Fruit fly (Drosophila melanogaster): ENCODE results near the gene nom.

The nom gene

DNA sequence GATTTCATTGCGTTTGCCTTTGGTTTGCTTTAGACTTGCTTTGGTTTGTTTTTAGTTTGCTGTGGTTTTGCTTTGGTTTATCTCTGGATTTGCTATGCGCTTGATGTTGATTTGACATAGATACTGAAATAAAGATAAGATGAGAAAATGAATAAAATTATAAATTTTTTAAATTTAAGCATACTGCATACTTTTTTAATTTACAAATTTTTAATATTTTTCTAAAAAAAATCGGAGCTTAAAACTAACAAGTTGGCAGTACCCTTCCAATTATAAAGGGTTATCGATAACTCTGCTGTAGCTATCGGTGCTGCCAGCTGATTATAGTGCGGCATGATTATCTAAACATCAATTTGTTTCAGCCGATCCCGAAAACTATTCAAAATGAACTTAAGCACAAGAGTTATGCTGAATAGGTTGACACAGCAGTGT lies 49.2 kb upstream of the nom start, which contains the start of gene mRpL19 (continued):
- TF ChIP-seq CG11093 (GFP tag; IDR thresholded peaks at IDR 0.05) (no peak), fd64A (GFP tag; optimal IDR thresholded peaks at IDR 0.05) (no peak), grn (GFP tag; optimal IDR thresholded peaks at IDR 0.05) (peak; percentile 91), ro (GFP tag; IDR thresholded peaks at IDR 0.05) (no peak), unpg (GFP tag; optimal IDR thresholded peaks at IDR 0.05) (peak; percentile 63), CG10274 (GFP tag; optimal IDR thresholded peaks at IDR 0.05) (no peak), lov (optimal IDR thresholded peaks at IDR 0.05) (no peak), lov (GFP tag; IDR thresholded peaks at IDR 0.05) (no peak), yki (optimal IDR thresholded peaks at IDR 0.05) (no peak), Pdp1 (GFP tag; optimal IDR thresholded peaks at IDR 0.05) (peak in 1 of 2 experiments; percentile 90), CG15011 (GFP tag; optimal IDR thresholded peaks at IDR 0.05) (no peak), eyg (GFP tag; optimal IDR thresholded peaks at IDR 0.05) (no peak), Kr (GFP tag; optimal IDR thresholded peaks at IDR 0.05) (peak; percentile 45), CG18476 (GFP tag; optimal IDR thresholded peaks at IDR 0.05) (peak; percentile 17), CG4820 (GFP tag; optimal IDR thresholded peaks at IDR 0.05) (no peak), slp2 (GFP tag; optimal IDR thresholded peaks at IDR 0.05) (no peak), ci (GFP tag; IDR thresholded peaks at IDR 0.05) (no peak), zen (tag; optimal IDR thresholded peaks at IDR 0.05) (peak; percentile 38), HmgZ (tag; optimal IDR thresholded peaks at IDR 0.05) (peak; percentile 17), CG10431 (GFP tag; optimal IDR thresholded peaks at IDR 0.05) (peak; percentile 31), CG30403 (GFP tag; optimal IDR thresholded peaks at IDR 0.05) (peak; percentile 46), pb (GFP tag; optimal IDR thresholded peaks at IDR 0.05) (no peak), klu (GFP tag; IDR thresholded peaks at IDR 0.05) (no peak), HLH54F (GFP tag; optimal IDR thresholded peaks at IDR 0.05) (no peak), CG7786 (GFP tag; optimal IDR thresholded peaks at IDR 0.05) (no peak), CG16779 (GFP tag; IDR thresholded peaks at IDR 0.05) (no peak), fd3F (GFP tag; optimal IDR thresholded peaks at IDR 0.05) (no peak), Dad (GFP tag; optimal IDR thresholded peaks at IDR 0.05) (no peak), wek (GFP tag; optimal IDR thresholded peaks at IDR 0.05) (no peak), CG17829 (tag; optimal IDR thresholded peaks at IDR 0.05) (peak; percentile 69), ham (GFP tag; IDR thresholded peaks at IDR 0.05) (no peak), CG15514 (GFP tag; optimal IDR thresholded peaks at IDR 0.05) (peak; percentile 53), CG2116 (GFP tag; optimal IDR thresholded peaks at IDR 0.05) (peak; percentile 62), H15 (GFP tag; IDR thresholded peaks at IDR 0.05) (no peak), abd-A (tag; optimal IDR thresholded peaks at IDR 0.05) (no peak), CG9609 (GFP tag; optimal IDR thresholded peaks at IDR 0.05) (no peak), lab (GFP tag; optimal IDR thresholded peaks at IDR 0.05) (no peak), CG7839 (tag; optimal IDR thresholded peaks at IDR 0.05) (peak; percentile 42), CG12659 (GFP tag; optimal IDR thresholded peaks at IDR 0.05) (peak; percentile 62), Hand (GFP tag; optimal IDR thresholded peaks at IDR 0.05) (peak; percentile 32), CG13287 (GFP tag; IDR thresholded peaks at IDR 0.05; ENCODE audit: partially characterized antibody) (peak; percentile 80), CG30431 (GFP tag; optimal IDR thresholded peaks at IDR 0.05) (no peak), CG11398 (GFP tag; optimal IDR thresholded peaks at IDR 0.05) (no peak), CG12155 (GFP tag; optimal IDR thresholded peaks at IDR 0.05) (peak; percentile 28), chif (GFP tag; optimal IDR thresholded peaks at IDR 0.05) (no peak), Dref (GFP tag; IDR thresholded peaks at IDR 0.05) (peak; percentile 78), CG10209 (GFP tag; optimal IDR thresholded peaks at IDR 0.05) (no peak), CG14050 (GFP tag; IDR thresholded peaks at IDR 0.05) (no peak; the same call in 2 of the 3 replicates), sr (GFP tag; IDR thresholded peaks at IDR 0.05) (no peak), CG16813 (GFP tag; IDR thresholded peaks at IDR 0.05; ENCODE audit: partially characterized antibody) (peak; percentile 55), CG17568 (GFP tag; optimal IDR thresholded peaks at IDR 0.05) (peak; percentile 49), bab2 (GFP tag; optimal IDR thresholded peaks at IDR 0.05) (no peak)

All from whole organism, embryonic.